Worm (Caenorhabditis elegans): ENCODE results near the gene cdh-4.

ce11 chrIII:4568030-4568429 lies 47.9 kb downstream of the cdh-4 start, which contains the start of gene mlcd-1:
- TF ChIP-seq C34B4.2 (tag; optimal IDR thresholded peaks at IDR 0.05) (no peak), swsn-7 (tag; optimal IDR thresholded peaks at IDR 0.05) (no peak), dpl-1 (GFP tag; optimal IDR thresholded peaks at IDR 0.05) (no peak), nhr-71 (tag; optimal IDR thresholded peaks at IDR 0.05) (no peak), nhr-28 (tag; optimal IDR thresholded peaks at IDR 0.05) (no peak), lin-14 (GFP tag; optimal IDR thresholded peaks at IDR 0.05) (no peak), unc-62 (GFP tag; optimal IDR thresholded peaks at IDR 0.05) (no peak), efl-1 (optimal IDR thresholded peaks at IDR 0.05) (no peak), efl-1 (GFP tag; optimal IDR thresholded peaks at IDR 0.05 in 1 of 2) (no peak), ztf-11 (tag; optimal IDR thresholded peaks at IDR 0.05) (no peak)
